Worm (Caenorhabditis elegans) whole organism, midembryonic: ENCODE data around the gene ddl-1.

Source experiments
- tab-1 ChIP-seq: fragments of 200-800 bp; sonication (Bioruptor generic); IDR thresholded peaks from 2 replicates; pipeline ENCODE4 v1.3.6; 2022; ENCODE audit warnings: missing genetic modification characterization, missing compliant biosample characterization
- ztf-29 ChIP-seq: fragments of 200-800 bp; sonication (Bioruptor generic); IDR thresholded peaks from 2 replicates; pipeline ENCODE4 v1.3.6; 2022; ENCODE audit warnings: missing genetic modification reagents, missing genetic modification characterization, missing compliant biosample characterization

DNA sequence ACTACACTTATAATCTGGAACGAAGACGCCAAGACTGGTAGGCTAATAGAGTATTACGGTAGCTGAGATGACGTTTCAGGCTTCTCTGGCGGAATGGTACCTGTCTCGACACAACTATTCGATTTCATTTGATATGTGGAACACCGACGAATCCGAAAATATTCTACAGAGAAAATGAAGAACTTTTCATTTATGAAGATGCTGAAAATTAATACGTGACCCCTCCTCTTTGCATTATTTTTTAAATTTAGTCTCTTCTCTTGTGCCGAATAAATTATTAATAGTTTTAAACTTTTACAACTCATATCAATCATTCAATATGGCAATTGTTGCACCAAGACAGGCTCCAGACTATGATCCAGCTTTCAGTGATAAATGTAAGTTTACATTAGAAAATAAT is 17.8 kb upstream of the ddl-1 start, which contains the start of gene C25H3.16:
- TF ChIP-seq tab-1 (GFP tag; lab: Robert Waterston, UW) (no peak), ztf-29 (GFP tag; lab: Robert Waterston, UW) (no peak)
